Worm (Caenorhabditis elegans): ENCODE results near the gene sfxn-1.1.

The sfxn-1.1 gene

ce11 chrII:9481427-9481826, 37.3 kb downstream of the sfxn-1.1 start (continued):
- TF ChIP-seq sox-4 (tag; optimal IDR thresholded peaks at IDR 0.05) (no peak), pax-3 (tag; optimal IDR thresholded peaks at IDR 0.05) (no peak), fkh-10 (GFP tag; optimal IDR thresholded peaks at IDR 0.05) (no peak), irx-1 (tag; optimal IDR thresholded peaks at IDR 0.05) (no peak), ets-5 (GFP tag; IDR thresholded peaks at IDR 0.05) (no peak), fkh-8 (tag; optimal IDR thresholded peaks at IDR 0.05) (no peak), F16B12.6 (tag; optimal IDR thresholded peaks at IDR 0.05) (no peak), unc-130 (tag; optimal IDR thresholded peaks at IDR 0.05) (no peak), nhr-19 (GFP tag; conservative IDR thresholded peaks at IDR 0.05) (peak; percentile 28; the same call in 1 of the 2 replicates), egl-27 (tag; optimal IDR thresholded peaks at IDR 0.05) (peak in 1 of 2 experiments; percentile 30), lin-39 (tag; optimal IDR thresholded peaks at IDR 0.05) (no peak), ama-1 (optimal IDR thresholded peaks at IDR 0.05) (no peak), tbx-2 (tag; optimal IDR thresholded peaks at IDR 0.05) (peak; percentile 75), nhr-237 (tag; optimal IDR thresholded peaks at IDR 0.05) (no peak), dsc-1 (tag; optimal IDR thresholded peaks at IDR 0.05) (no peak), unc-86 (tag; optimal IDR thresholded peaks at IDR 0.05) (no peak), aha-1 (tag; optimal IDR thresholded peaks at IDR 0.05) (no peak), ces-1 (GFP tag; optimal IDR thresholded peaks at IDR 0.05) (no peak), ceh-63 (GFP tag; optimal IDR thresholded peaks at IDR 0.05) (no peak), nhr-47 (tag; optimal IDR thresholded peaks at IDR 0.05) (no peak), nhr-11 (tag; optimal IDR thresholded peaks at IDR 0.05) (no peak), mdl-1 (tag; optimal IDR thresholded peaks at IDR 0.05) (peak in 1 of 2 experiments; percentile 14), efl-1 (optimal IDR thresholded peaks at IDR 0.05) (peak in 1 of 2 experiments; percentile 18), efl-1 (GFP tag; optimal IDR thresholded peaks at IDR 0.05 in 1 of 2) (no peak), ceh-88 (GFP tag; IDR thresholded peaks at IDR 0.05) (no peak), xbp-1 (tag; optimal IDR thresholded peaks at IDR 0.05) (no peak)

ce11 chrII:9480006-9480405, 38.7 kb downstream of the sfxn-1.1 start, which contains the start of gene T19H5.7:
T19H5.7 (minus strand) TSS chrII:9480106.
- TF ChIP-seq nhr-71 (tag; optimal IDR thresholded peaks at IDR 0.05) = no peak
- no peak for TF ChIP-seq mep-1 (tag; optimal IDR thresholded peaks at IDR 0.05)
- TF ChIP-seq nhr-28 (tag; optimal IDR thresholded peaks at IDR 0.05) = no peak
- TF ChIP-seq mef-2 (tag; optimal IDR thresholded peaks at IDR 0.05) = no peak
- no peak for TF ChIP-seq skn-1 (tag; optimal IDR thresholded peaks at IDR 0.05)
- no peak for TF ChIP-seq dsc-1 (tag; optimal IDR thresholded peaks at IDR 0.05)
- TF ChIP-seq fos-1 (tag; optimal IDR thresholded peaks at IDR 0.05) = no peak
- TF ChIP-seq ceh-63 (GFP tag; optimal IDR thresholded peaks at IDR 0.05) = no peak
- no peak for TF ChIP-seq hlh-4 (tag; optimal IDR thresholded peaks at IDR 0.05)
- TF ChIP-seq snu-23 (GFP tag; optimal IDR thresholded peaks at IDR 0.05) = no peak
- no peak for TF ChIP-seq unc-62 (GFP tag; optimal IDR thresholded peaks at IDR 0.05)
- no peak for TF ChIP-seq F16B12.6 (tag; optimal IDR thresholded peaks at IDR 0.05)
- TF ChIP-seq sup-37 (GFP tag; optimal IDR thresholded peaks at IDR 0.05) = no peak
- no peak for TF ChIP-seq nhr-84 (tag; optimal IDR thresholded peaks at IDR 0.05)
- TF ChIP-seq lsy-2 (tag; optimal IDR thresholded peaks at IDR 0.05) = no peak
- TF ChIP-seq lin-13 (GFP tag; optimal IDR thresholded peaks at IDR 0.05) = no peak
- no peak for TF ChIP-seq lin-14 (GFP tag; optimal IDR thresholded peaks at IDR 0.05)
- no peak for TF ChIP-seq nhr-20 (tag; optimal IDR thresholded peaks at IDR 0.05)
- no peak for TF ChIP-seq nhr-19 (GFP tag; conservative IDR thresholded peaks at IDR 0.05)

DNA sequence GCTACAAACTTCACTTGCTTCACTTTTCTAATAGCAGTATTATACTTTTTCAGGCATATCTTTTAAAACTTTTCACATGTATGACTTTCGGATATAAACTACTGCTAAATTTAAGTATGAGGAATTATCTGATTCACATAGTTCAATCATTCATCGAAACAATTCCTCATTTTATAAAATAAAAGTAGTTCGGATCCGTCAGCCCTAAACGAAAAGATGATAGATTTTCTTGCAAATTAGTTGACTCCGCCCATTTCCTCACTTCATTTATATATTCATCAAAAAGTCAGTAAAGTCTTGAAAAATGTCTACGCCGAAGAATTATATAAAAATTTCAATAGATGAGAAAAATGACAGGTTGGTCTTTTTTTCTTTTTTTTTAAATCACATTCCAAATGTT, 41.1 kb downstream of the sfxn-1.1 start, which contains the start of gene chil-27:
chil-27 (plus strand) TSS at position 301 of the 400 bp plus-strand sequence.
- TF ChIP-seq C16A3.4 (tag; optimal IDR thresholded peaks at IDR 0.05) (no peak), isw-1 (GFP tag; IDR thresholded peaks at IDR 0.05) (no peak), fkh-4 (tag; optimal IDR thresholded peaks at IDR 0.05; ENCODE audit: borderline replicate concordance) (no peak), nhr-71 (tag; optimal IDR thresholded peaks at IDR 0.05) (no peak), skn-1 (tag; optimal IDR thresholded peaks at IDR 0.05) (no peak), nhr-90 (tag; optimal IDR thresholded peaks at IDR 0.05; ENCODE audit: poor library complexity) (no peak), nhr-237 (tag; optimal IDR thresholded peaks at IDR 0.05) (no peak), nhr-20 (tag; optimal IDR thresholded peaks at IDR 0.05) (no peak), lin-35 (GFP tag; optimal IDR thresholded peaks at IDR 0.05) (no peak), ces-1 (GFP tag; optimal IDR thresholded peaks at IDR 0.05) (no peak), mdl-1 (tag; optimal IDR thresholded peaks at IDR 0.05) (no peak), ceh-88 (GFP tag; IDR thresholded peaks at IDR 0.05) (no peak), lsy-2 (tag; optimal IDR thresholded peaks at IDR 0.05) (no peak), ceh-90 (tag; optimal IDR thresholded peaks at IDR 0.05) (no peak)
